Worm (Caenorhabditis elegans) whole organism, L4/young adult: Measurements from ENCODE around the gene Y55D9A.2.

Source experiments
- W03F9.2 ChIP-seq: fragments of 150-350 bp; optimal IDR thresholded peaks from 2 replicates; lab custom pipeline; 2014; ENCODE audit warnings: missing biosample characterization, missing genetic modification characterization
- dao-5 ChIP-seq: sonication (generic microtip); optimal IDR thresholded peaks from 2 replicates; lab custom pipeline; 2016; ENCODE audit warnings: missing genotype, missing genetic modification characterization, moderate library complexity, missing compliant biosample characterization
- him-1 ChIP-seq: sonication (generic microtip); optimal IDR thresholded peaks from 2 replicates; lab custom pipeline; 2016; ENCODE audit warnings: missing genotype, missing genetic modification reagents, missing genetic modification characterization, missing compliant biosample characterization

DNA sequence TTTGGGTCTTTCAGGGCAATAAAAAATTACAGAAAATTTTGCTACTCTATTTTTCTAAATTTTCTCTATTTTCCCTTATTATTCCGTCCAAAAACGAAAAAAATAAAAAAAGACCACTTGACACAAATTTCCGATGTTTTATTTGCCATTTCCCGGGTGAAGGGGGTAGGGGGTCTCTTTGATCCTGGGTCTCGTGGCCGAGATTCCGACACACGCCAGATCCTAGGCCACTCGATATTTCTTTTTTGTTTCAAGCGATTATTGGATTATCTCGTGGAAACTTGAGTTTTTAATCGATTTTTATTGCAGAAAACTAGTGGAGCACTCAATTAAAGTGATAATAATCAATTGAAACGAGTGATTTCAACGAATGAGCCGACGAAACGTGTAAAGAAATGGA, 47.9 kb upstream of the Y55D9A.2 start, which contains the start of the genes wdfy-3 and C26H9A.4:
- no peak for TF ChIP-seq W03F9.2 (tag; lab: Kevin White, UChicago)
- no peak for TF ChIP-seq dao-5
- TF ChIP-seq him-1 = no peak
